Worm (Caenorhabditis elegans) whole organism, young adult: Measurements from ENCODE around the gene F41G3.20.

Experiments
- B0336.3 ChIP-seq: fragments of 200-800 bp; sonication (Bioruptor generic); IDR thresholded peaks from 2 replicates; pipeline ENCODE4 v1.3.6; 2022; ENCODE audit warnings: missing genetic modification characterization, missing compliant biosample characterization
- attf-3 ChIP-seq: fragments of 200-800 bp; sonication (Bioruptor generic); conservative IDR thresholded peaks from 2 replicates; pipeline ENCODE4 v1.3.6; 2022; ENCODE audit warnings: missing genetic modification reagents, missing genetic modification characterization, missing compliant biosample characterization
- ceh-100 ChIP-seq: fragments of 200-800 bp; sonication (Bioruptor generic); IDR thresholded peaks from 2 replicates; pipeline ENCODE4 v1.3.6; 2022; ENCODE audit warnings: missing genetic modification reagents, missing genetic modification characterization, missing compliant biosample characterization
- ceh-79 ChIP-seq: sonication (generic microtip); optimal IDR thresholded peaks from 2 replicates; lab custom pipeline; 2017; ENCODE audit warnings: mild to moderate bottlenecking, missing genetic modification characterization, missing compliant biosample characterization
- egl-44 ChIP-seq: fragments of 200-800 bp; sonication (Bioruptor generic); IDR thresholded peaks from 2 replicates; pipeline ENCODE4 v1.3.6; 2022; ENCODE audit warnings: missing genetic modification reagents, missing genetic modification characterization, missing compliant biosample characterization
- hmg-20 ChIP-seq: fragments of 200-800 bp; sonication (Bioruptor generic); IDR thresholded peaks from 2 replicates; pipeline ENCODE4 v1.3.6; 2022; ENCODE audit warnings: missing genetic modification reagents, missing genetic modification characterization, missing compliant biosample characterization
- lin-35 ChIP-seq, 3 experiments: fragments of 150-350 bp in 2 of 3; sonication (generic microtip) in 1 of 3; optimal IDR thresholded peaks; 2 replicates each; lab custom pipeline; 2014 to 2018; ENCODE audit warnings: missing biosample characterization in 3 of 3, missing genetic modification characterization in 3 of 3, missing genetic modification reagents in 3 of 3
- snpc-4 ChIP-seq, 5 experiments: fragments of 150-350 bp in 1 of 5; sonication (generic microtip) in 4 of 5; optimal IDR thresholded peaks; 2 replicates each; lab custom pipeline; 2014 to 2018; ENCODE audit warnings: missing genetic modification characterization in 5 of 5, missing biosample characterization in 3 of 5, antibody characterized with exemption in 2 of 5, mild to moderate bottlenecking in 2 of 5, missing compliant biosample characterization in 2 of 5, missing genotype in 2 of 5, moderate library complexity in 2 of 5, missing genetic modification reagents in 1 of 5
- tbx-9 ChIP-seq: sonication (generic microtip); optimal IDR thresholded peaks from 2 replicates; lab custom pipeline; 2016; ENCODE audit warnings: borderline replicate concordance, missing genetic modification characterization, inconsistent platforms, missing compliant biosample characterization
- unc-62 ChIP-seq: fragments of 150-350 bp; optimal IDR thresholded peaks from 2 replicates; lab custom pipeline; 2014; ENCODE audit warnings: missing biosample characterization, missing genetic modification reagents, missing genetic modification characterization

- TF ChIP-seq snpc-4 (GFP tag; optimal IDR thresholded peaks at IDR 0.05; lab: Kevin White, UChicago) (no peak), snpc-4 (tag; optimal IDR thresholded peaks at IDR 0.05; lab: Kevin White, UChicago) (peak in 2 of 4 experiments; percentile 8 to 33), lin-35 (GFP tag; optimal IDR thresholded peaks at IDR 0.05; lab: Kevin White, UChicago) (no peak), ceh-79 (tag; lab: Kevin White, UChicago) (no peak), attf-3 (GFP tag; lab: Robert Waterston, UW) (no peak), tbx-9 (tag; lab: Kevin White, UChicago) (no peak), unc-62 (GFP tag; lab: Kevin White, UChicago) (no peak), egl-44 (no peak), hmg-20 (no peak), ceh-100 (0 out of 2 replicates have a peak, but pooled peaks have one; percentile 16), B0336.3 (GFP tag; lab: Robert Waterston, UW) (no peak)
These were observed 25.7 kb upstream of the F41G3.20 start, which contains the start of gene ssup-72 for ce11 chrII:6776418-6777034.
